Fruit fly (Drosophila melanogaster): Measurements from ENCODE around the gene rdx.

rdx gene

dm6 chr3R:14007550-14007949, 24.3 kb downstream of the rdx start (continued):
- TF ChIP-seq chif (GFP tag; optimal IDR thresholded peaks at IDR 0.05) (no peak), dmrt11E (tag; optimal IDR thresholded peaks at IDR 0.05) (peak; percentile 31), CG8924 (tag; optimal IDR thresholded peaks at IDR 0.05) (peak; percentile 3), CG12744 (GFP tag; optimal IDR thresholded peaks at IDR 0.05) (no peak), Ada2b (GFP tag; IDR thresholded peaks at IDR 0.05) (0 out of 2 replicates have a peak, but pooled peaks have one; percentile 15), az2 (GFP tag; optimal IDR thresholded peaks at IDR 0.05) (no peak), CG11247 (GFP tag; IDR thresholded peaks at IDR 0.05) (no peak), gem (tag; optimal IDR thresholded peaks at IDR 0.05) (peak; percentile 48), CG18011 (GFP tag; optimal IDR thresholded peaks at IDR 0.05) (no peak), ATbp (GFP tag; optimal IDR thresholded peaks at IDR 0.05) (peak; percentile 21), zen2 (GFP tag; IDR thresholded peaks at IDR 0.05; ENCODE audit: partially characterized antibody) (no peak), da (GFP tag; optimal IDR thresholded peaks at IDR 0.05) (no peak), vvl (GFP tag; IDR thresholded peaks at IDR 0.05) (peak; percentile 32; the same call in 1 of the 2 replicates), Hand (GFP tag; optimal IDR thresholded peaks at IDR 0.05) (no peak), CG18599 (GFP tag; optimal IDR thresholded peaks at IDR 0.05) (peak; percentile 20), Rfx (GFP tag; IDR thresholded peaks at IDR 0.05) (no peak), cwo (GFP tag; optimal IDR thresholded peaks at IDR 0.05) (no peak), CG14014 (GFP tag; IDR thresholded peaks at IDR 0.05) (no peak), ind (GFP tag; optimal IDR thresholded peaks at IDR 0.05) (peak; percentile 10), dmrt99B (tag; optimal IDR thresholded peaks at IDR 0.05) (peak; percentile 24), ham (GFP tag; IDR thresholded peaks at IDR 0.05) (no peak), CG13123 (GFP tag; optimal IDR thresholded peaks at IDR 0.05) (no peak), CG15073 (GFP tag; optimal IDR thresholded peaks at IDR 0.05) (no peak), ac (GFP tag; optimal IDR thresholded peaks at IDR 0.05) (no peak), eve (GFP tag; optimal IDR thresholded peaks at IDR 0.05) (no peak), CG32532 (GFP tag; IDR thresholded peaks at IDR 0.05) (no peak), tio (GFP tag; optimal IDR thresholded peaks at IDR 0.05) (no peak), CG12299 (tag; optimal IDR thresholded peaks at IDR 0.05) (no peak), Ptx1 (GFP tag; IDR thresholded peaks at IDR 0.05) (peak; percentile 36; the same call in 1 of the 2 replicates), schlank (tag; optimal IDR thresholded peaks at IDR 0.05) (no peak), Gsc (GFP tag; IDR thresholded peaks at IDR 0.05) (no peak), HLHmδ (GFP tag; optimal IDR thresholded peaks at IDR 0.05) (no peak), CG11504 (tag; optimal IDR thresholded peaks at IDR 0.05) (peak; percentile 65), Nf-YA (GFP tag; IDR thresholded peaks at IDR 0.05) (peak; percentile 41; the same call in 1 of the 2 replicates), nom (GFP tag; optimal IDR thresholded peaks at IDR 0.05) (peak; percentile 87), h (optimal IDR thresholded peaks at IDR 0.05) (no peak), Xrp1 (GFP tag; IDR thresholded peaks at IDR 0.05) (peak; percentile 59), jigr1 (GFP tag; IDR thresholded peaks at IDR 0.05) (no peak), CG17359 (tag; optimal IDR thresholded peaks at IDR 0.05) (peak; percentile 37), CG31441 (GFP tag; IDR thresholded peaks at IDR 0.05) (no peak), chinmo (GFP tag; IDR thresholded peaks at IDR 0.05; ENCODE audit: partially characterized antibody) (no peak), Sox100B (GFP tag; optimal IDR thresholded peaks at IDR 0.05) (peak; percentile 25), gcm2 (GFP tag; optimal IDR thresholded peaks at IDR 0.05) (no peak), Lhr (GFP tag; optimal IDR thresholded peaks at IDR 0.05) (no peak), D (optimal IDR thresholded peaks at IDR 0.05) (no peak), D (GFP tag; optimal IDR thresholded peaks at IDR 0.05) (peak; percentile 48), bsh (GFP tag; optimal IDR thresholded peaks at IDR 0.05) (peak in 1 of 2 experiments; percentile 9), CG6689 (GFP tag; IDR thresholded peaks at IDR 0.05) (0 out of 2 replicates have a peak, but pooled peaks have one; percentile 21), yki (optimal IDR thresholded peaks at IDR 0.05) (no peak), dm (GFP tag; optimal IDR thresholded peaks at IDR 0.05) (no peak), CG9215 (GFP tag; IDR thresholded peaks at IDR 0.05) (no peak), CG4404 (GFP tag; IDR thresholded peaks at IDR 0.05) (no peak)

All from whole organism, embryonic.